Fruit fly (Drosophila melanogaster) whole organism, embryonic: ENCODE data around the gene Pi4KIIalpha.

Experiments used
- BEAF-32 ChIP-seq: fragments of 200-800 bp; sonication (Bioruptor generic); optimal IDR thresholded peaks from 3 replicates; lab custom pipeline; 2017; ENCODE audit warnings: missing biosample characterization, missing genetic modification characterization, mild to moderate bottlenecking, moderate library complexity, missing genetic modification reagents
- Bdp1 ChIP-seq: fragments of 200-800 bp; sonication (Bioruptor generic); optimal IDR thresholded peaks from 3 replicates; lab custom pipeline; 2016; ENCODE audit warnings: missing biosample characterization, missing genetic modification characterization
- BtbVII ChIP-seq: fragments of 200-800 bp; sonication (Bioruptor generic); optimal IDR thresholded peaks from 3 replicates; lab custom pipeline; 2017; ENCODE audit warnings: missing biosample characterization, mild to moderate bottlenecking, missing genetic modification characterization
- C15 ChIP-seq: fragments of 200-800 bp; sonication (Bioruptor generic); IDR thresholded peaks from 3 replicates; pipeline ENCODE4 v1.3.6; 2022; ENCODE audit warnings: missing biosample characterization, missing genetic modification characterization
- CG10209 ChIP-seq: fragments of 200-800 bp; sonication (Bioruptor generic); optimal IDR thresholded peaks from 3 replicates; lab custom pipeline; 2017; ENCODE audit warnings: missing biosample characterization, mild to moderate bottlenecking, missing genetic modification characterization, missing genetic modification reagents
- CG11696 ChIP-seq: fragments of 200-800 bp; sonication (Bioruptor generic); IDR thresholded peaks from 2 replicates; pipeline ENCODE4 v1.3.6; 2022; ENCODE audit warnings: missing biosample characterization, missing genetic modification characterization
- CG12071 ChIP-seq: fragments of 200-800 bp; sonication (Bioruptor generic); optimal IDR thresholded peaks from 3 replicates; lab custom pipeline; 2018; ENCODE audit warnings: missing biosample characterization, mild to moderate bottlenecking, missing genetic modification characterization
- CG12769 ChIP-seq: fragments of 200-800 bp; sonication (Bioruptor generic); optimal IDR thresholded peaks from 2 replicates; lab custom pipeline; 2019; ENCODE audit warnings: missing biosample characterization, mild to moderate bottlenecking, missing genetic modification characterization, moderate library complexity
- CG15011 ChIP-seq: fragments of 200-800 bp; sonication (Bioruptor generic); optimal IDR thresholded peaks from 3 replicates; lab custom pipeline; 2018; ENCODE audit warnings: missing biosample characterization, mild to moderate bottlenecking, missing genetic modification characterization
- CG15073 ChIP-seq: fragments of 200-800 bp; sonication (Bioruptor generic); optimal IDR thresholded peaks from 2 replicates; lab custom pipeline; 2016; ENCODE audit warnings: missing biosample characterization, missing genetic modification characterization
- CG17568 ChIP-seq: fragments of 200-800 bp; sonication (Bioruptor generic); optimal IDR thresholded peaks from 2 replicates; lab custom pipeline; 2018; ENCODE audit warnings: missing biosample characterization, mild to moderate bottlenecking, missing genetic modification characterization, moderate library complexity
- CG17802 ChIP-seq: fragments of 200-800 bp; sonication (Bioruptor generic); optimal IDR thresholded peaks from 2 replicates; lab custom pipeline; 2018; ENCODE audit warnings: missing biosample characterization, mild to moderate bottlenecking, missing genetic modification characterization, moderate library complexity
- CG2116 ChIP-seq: fragments of 200-800 bp; sonication (Bioruptor generic); optimal IDR thresholded peaks from 3 replicates; lab custom pipeline; 2018; ENCODE audit warnings: missing biosample characterization, mild to moderate bottlenecking, missing genetic modification characterization
- CG3065 ChIP-seq: fragments of 200-800 bp; sonication (Bioruptor generic); optimal IDR thresholded peaks from 2 replicates; lab custom pipeline; 2016; ENCODE audit warnings: missing biosample characterization, missing genetic modification characterization
- CG3163 ChIP-seq: fragments of 200-800 bp; sonication (Bioruptor generic); optimal IDR thresholded peaks from 3 replicates; lab custom pipeline; 2016; ENCODE audit warnings: missing biosample characterization, missing genetic modification characterization
- CG4820 ChIP-seq: fragments of 200-800 bp; sonication (Bioruptor generic); optimal IDR thresholded peaks from 3 replicates; lab custom pipeline; 2016; ENCODE audit warnings: missing biosample characterization, missing genetic modification characterization
- CG7372 ChIP-seq: fragments of 200-800 bp; sonication (Bioruptor generic); IDR thresholded peaks from 2 replicates; pipeline ENCODE4 v1.3.6; 2022; ENCODE audit warnings: missing biosample characterization, missing genetic modification characterization
- CG7786 ChIP-seq: fragments of 200-800 bp; sonication (Bioruptor generic); optimal IDR thresholded peaks from 2 replicates; lab custom pipeline; 2016; ENCODE audit warnings: missing biosample characterization, missing genetic modification characterization
- CG7963 ChIP-seq: fragments of 200-800 bp; sonication (Bioruptor generic); IDR thresholded peaks from 3 replicates; pipeline ENCODE4 v1.3.6; 2022; ENCODE audit warnings: missing biosample characterization, missing genetic modification characterization; ENCODE audit not compliant: partially characterized antibody
- CG7987 ChIP-seq: fragments of 200-800 bp; sonication (Bioruptor generic); optimal IDR thresholded peaks from 2 replicates; lab custom pipeline; 2018; ENCODE audit warnings: missing biosample characterization, mild to moderate bottlenecking, missing genetic modification characterization, moderate library complexity
- Hr51 ChIP-seq, 2 experiments: fragments of 200-800 bp; sonication (Bioruptor generic); optimal IDR thresholded peaks; 2 replicates in 1 of 2; 3 replicates in 1 of 2; lab custom pipeline; 2016 to 2018; ENCODE audit warnings: missing biosample characterization in 2 of 2, missing genetic modification characterization in 2 of 2, mild to moderate bottlenecking in 1 of 2, moderate library complexity in 1 of 2
- NC2β ChIP-seq: fragments of 200-800 bp; sonication (Bioruptor generic); optimal IDR thresholded peaks from 2 replicates; lab custom pipeline; 2016; ENCODE audit warnings: missing biosample characterization, missing genetic modification characterization
- TFAM ChIP-seq: fragments of 200-800 bp; sonication (Bioruptor generic); optimal IDR thresholded peaks from 2 replicates; lab custom pipeline; 2017; ENCODE audit warnings: missing biosample characterization, missing genetic modification characterization, inconsistent platforms
- Tbp ChIP-seq: fragments of >200 bp; optimal IDR thresholded peaks from 2 replicates; lab custom pipeline; 2018; ENCODE audit warnings: missing biosample characterization, missing genetic modification characterization
- bcd ChIP-seq: fragments of 200-800 bp; sonication (Bioruptor generic); optimal IDR thresholded peaks from 2 replicates; lab custom pipeline; 2017; ENCODE audit warnings: missing biosample characterization, mild to moderate bottlenecking, missing genetic modification characterization
- bsh ChIP-seq, 2 experiments: fragments of 200-800 bp; sonication (Bioruptor generic); optimal IDR thresholded peaks; 2 replicates each; lab custom pipeline; 2017 to 2018; ENCODE audit warnings: mild to moderate bottlenecking in 2 of 2, missing biosample characterization in 2 of 2, missing genetic modification characterization in 2 of 2, moderate library complexity in 1 of 2
- cg ChIP-seq: fragments of 200-800 bp; sonication (Bioruptor generic); optimal IDR thresholded peaks from 3 replicates; lab custom pipeline; 2019; ENCODE audit warnings: missing biosample characterization, mild to moderate bottlenecking, missing genetic modification characterization, moderate library complexity
- ci ChIP-seq: fragments of 200-800 bp; sonication (Bioruptor generic); IDR thresholded peaks from 3 replicates; pipeline ENCODE4 v1.3.6; 2022; ENCODE audit warnings: missing biosample characterization, missing genetic modification characterization
- croc ChIP-seq: fragments of 200-800 bp; sonication (Bioruptor generic); conservative IDR thresholded peaks from 3 replicates; pipeline ENCODE4 v1.3.6; 2022; ENCODE audit warnings: missing biosample characterization, missing genetic modification characterization
- crp ChIP-seq, 2 experiments: fragments of 200-800 bp; sonication (Bioruptor generic); optimal IDR thresholded peaks; 2 replicates in 1 of 2; 3 replicates in 1 of 2; lab custom pipeline; 2017; ENCODE audit warnings: missing biosample characterization in 2 of 2, missing genetic modification characterization in 2 of 2, mild to moderate bottlenecking in 1 of 2, moderate library complexity in 1 of 2
- dysf ChIP-seq: fragments of 200-800 bp; sonication (Bioruptor generic); IDR thresholded peaks from 3 replicates; pipeline ENCODE4 v1.3.6; 2022; ENCODE audit warnings: missing biosample characterization, missing genetic modification characterization
- eve ChIP-seq, 2 experiments: fragments of >200 bp; optimal IDR thresholded peaks; 2 replicates each; lab custom pipeline; 2017; ENCODE audit warnings: missing biosample characterization in 2 of 2, missing genetic modification characterization in 2 of 2
- fu2 ChIP-seq: fragments of 200-800 bp; sonication (Bioruptor generic); optimal IDR thresholded peaks from 2 replicates; lab custom pipeline; 2016; ENCODE audit warnings: missing biosample characterization, missing genetic modification characterization
- lbe ChIP-seq: fragments of 200-800 bp; sonication (Bioruptor generic); optimal IDR thresholded peaks from 2 replicates; lab custom pipeline; 2016; ENCODE audit warnings: missing biosample characterization, mild to moderate bottlenecking, missing genetic modification characterization
- lola ChIP-seq, 3 experiments: fragments of >200 bp in 2 of 3; fragments of 200-800 bp in 1 of 3; sonication (Bioruptor generic) in 1 of 3; optimal IDR thresholded peaks; 2 replicates each; lab custom pipeline; 2017 to 2019; ENCODE audit warnings: missing biosample characterization in 3 of 3, missing genetic modification characterization in 3 of 3, mild to moderate bottlenecking in 1 of 3, moderate library complexity in 1 of 3
- luna ChIP-seq: fragments of 200-800 bp; sonication (Bioruptor generic); optimal IDR thresholded peaks from 2 replicates; lab custom pipeline; 2016; ENCODE audit warnings: missing biosample characterization, missing genetic modification characterization
- mam ChIP-seq: fragments of 200-800 bp; sonication (Bioruptor generic); optimal IDR thresholded peaks from 3 replicates; lab custom pipeline; 2016; ENCODE audit warnings: missing biosample characterization, missing genetic modification characterization
- nom ChIP-seq: fragments of 200-800 bp; sonication (Bioruptor generic); optimal IDR thresholded peaks from 2 replicates; lab custom pipeline; 2017; ENCODE audit warnings: missing biosample characterization, missing genetic modification characterization, mild to moderate bottlenecking, moderate library complexity, missing genetic modification reagents
- odd ChIP-seq: fragments of 200-800 bp; sonication (Bioruptor generic); optimal IDR thresholded peaks from 2 replicates; lab custom pipeline; 2017; ENCODE audit warnings: missing biosample characterization, mild to moderate bottlenecking, missing genetic modification characterization
- pfk ChIP-seq: fragments of 200-800 bp; sonication (Bioruptor generic); optimal IDR thresholded peaks from 2 replicates; lab custom pipeline; 2018; ENCODE audit warnings: missing biosample characterization, mild to moderate bottlenecking, missing genetic modification characterization, moderate library complexity
- sens ChIP-seq: fragments of 200-800 bp; sonication (Bioruptor generic); peaks from one replicate; lab custom pipeline; 2016; ENCODE audit warnings: missing biosample characterization, missing genetic modification characterization
- sob ChIP-seq: fragments of 200-800 bp; sonication (Bioruptor generic); IDR thresholded peaks from 2 replicates; pipeline ENCODE4 v1.3.6; 2022; ENCODE audit warnings: missing biosample characterization, missing genetic modification characterization
- sr ChIP-seq: fragments of 200-800 bp; sonication (Bioruptor generic); IDR thresholded peaks from 3 replicates; pipeline ENCODE4 v1.3.6; 2022; ENCODE audit warnings: missing biosample characterization, missing genetic modification characterization
- tin ChIP-seq: fragments of 200-800 bp; sonication (Bioruptor generic); optimal IDR thresholded peaks from 3 replicates; lab custom pipeline; 2016; ENCODE audit warnings: missing biosample characterization, missing genetic modification characterization
- vnd ChIP-seq: fragments of 200-800 bp; sonication (Bioruptor generic); IDR thresholded peaks from 3 replicates; pipeline ENCODE4 v1.3.6; 2022; ENCODE audit warnings: missing biosample characterization, missing genetic modification characterization; ENCODE audit not compliant: partially characterized antibody
- vvl ChIP-seq: fragments of 200-800 bp; sonication (Bioruptor generic); IDR thresholded peaks from 2 replicates; pipeline ENCODE4 v1.3.6; 2022; ENCODE audit warnings: missing biosample characterization, missing genetic modification characterization
- wdn ChIP-seq: fragments of 200-800 bp; sonication (Bioruptor generic); IDR thresholded peaks from 2 replicates; pipeline ENCODE4 v1.3.6; 2022; ENCODE audit warnings: missing biosample characterization, missing genetic modification characterization

Gene Pi4KIIalpha

dm6 chr3R:5570635-5571436 is 7.4 kb upstream of the Pi4KIIalpha start, which contains the start of gene CRMP (continued):
- no peak for TF ChIP-seq lola (GFP tag; optimal IDR thresholded peaks at IDR 0.05; lab: Kevin White, UChicago)
- peak; percentile 7 for TF ChIP-seq sens
- no peak for TF ChIP-seq sob (GFP tag; lab: Robert Waterston, UW)
- TF ChIP-seq crp (GFP tag; optimal IDR thresholded peaks at IDR 0.05; lab: Kevin White, UChicago), result peak in 1 of 2 experiments; percentile 60
- peak; percentile 31 for TF ChIP-seq odd (GFP tag; lab: Kevin White, UChicago)

dm6 chr3R:5568590-5568989 is 5.1 kb upstream of the Pi4KIIalpha start, which contains the start of the genes CG2931 and Rheb:
Gene CG2931 (minus strand): TSS chr3R:5568615.
Gene Rheb (plus strand): TSS chr3R:5568921.
- TF ChIP-seq croc (GFP tag; lab: Robert Waterston, UW) (peak; percentile 30; the same call in 1 of the 3 replicates), C15 (GFP tag; lab: Robert Waterston, UW) (no peak), CG3163 (no peak), NC2β (GFP tag; lab: Kevin White, UChicago) (peak; percentile 38), fu2 (GFP tag; lab: Kevin White, UChicago) (peak; percentile 26), Hr51 (GFP tag; optimal IDR thresholded peaks at IDR 0.05; lab: Kevin White, UChicago) (peak; percentile 53 to 63), CG7786 (peak; percentile 19), nom (GFP tag; lab: Kevin White, UChicago) (no peak), vvl (GFP tag; lab: Robert Waterston, UW) (peak; percentile 74), CG17568 (GFP tag; lab: Kevin White, UChicago) (no peak), CG11696 (GFP tag; lab: Robert Waterston, UW) (no peak), tin (GFP tag; lab: Kevin White, UChicago) (peak; percentile 67), vnd (GFP tag; lab: Robert Waterston, UW) (peak; percentile 74), bcd (GFP tag; lab: Kevin White, UChicago) (peak; percentile 42), CG12071 (GFP tag; lab: Kevin White, UChicago) (no peak), CG7963 (no peak), pfk (GFP tag; lab: Kevin White, UChicago) (no peak), Bdp1 (GFP tag; lab: Kevin White, UChicago) (peak; percentile 28), CG15011 (GFP tag; lab: Kevin White, UChicago) (no peak), mam (GFP tag; lab: Kevin White, UChicago) (peak; percentile 55), CG7987 (GFP tag; lab: Kevin White, UChicago) (peak; percentile 16), CG3065 (GFP tag; lab: Kevin White, UChicago) (no peak), wdn (GFP tag; lab: Robert Waterston, UW) (no peak), CG7372 (peak; percentile 24; the same call in 1 of the 2 replicates), TFAM (GFP tag; lab: Kevin White, UChicago) (no peak), CG12769 (no peak), dysf (GFP tag; lab: Robert Waterston, UW) (peak; percentile 72), luna (GFP tag; lab: Kevin White, UChicago) (no peak), CG17802 (tag; lab: Kevin White, UChicago) (peak; percentile 100), CG2116 (GFP tag; lab: Kevin White, UChicago) (peak; percentile 83), CG4820 (GFP tag; lab: Kevin White, UChicago) (peak; percentile 61), sr (GFP tag; lab: Robert Waterston, UW) (no peak), CG10209 (GFP tag; lab: Kevin White, UChicago) (peak; percentile 51), BEAF-32 (GFP tag; lab: Kevin White, UChicago) (peak; percentile 91), bsh (GFP tag; optimal IDR thresholded peaks at IDR 0.05; lab: Kevin White, UChicago) (peak in 1 of 2 experiments; percentile 70), ci (GFP tag; lab: Robert Waterston, UW) (0 out of 3 replicates have a peak, but pooled peaks have one; percentile 27), Tbp (no peak), BtbVII (GFP tag; lab: Kevin White, UChicago) (no peak), eve (GFP tag; optimal IDR thresholded peaks at IDR 0.05; lab: Kevin White, UChicago) (no peak), cg (GFP tag; lab: Kevin White, UChicago) (peak; percentile 2), lbe (GFP tag; lab: Kevin White, UChicago) (peak; percentile 30), CG15073 (GFP tag; lab: Kevin White, UChicago) (no peak)
